Worm (Caenorhabditis elegans) whole organism, late embryonic: ENCODE measurements around the gene Y54G9A.7.

ENCODE experiments used
- ama-1 ChIP-seq: fragments of 150-350 bp; optimal IDR thresholded peaks from 2 replicates; lab custom pipeline; 2014
- ceh-34 ChIP-seq: sonication (generic microtip); optimal IDR thresholded peaks from 2 replicates; lab custom pipeline; 2016; ENCODE audit warnings: mild to moderate bottlenecking, missing genetic modification characterization, missing compliant biosample characterization
- ceh-45 ChIP-seq: fragments of 200-800 bp; sonication (Bioruptor generic); IDR thresholded peaks from 2 replicates; pipeline ENCODE4 v1.3.6; 2022; ENCODE audit warnings: missing genetic modification reagents, missing genetic modification characterization, missing compliant biosample characterization
- elt-2 ChIP-seq: sonication (generic microtip); optimal IDR thresholded peaks from 2 replicates; lab custom pipeline; 2016; ENCODE audit warnings: missing genetic modification reagents, missing genetic modification characterization, missing compliant biosample characterization
- fkh-10 ChIP-seq: fragments of 150-350 bp; optimal IDR thresholded peaks from 2 replicates; lab custom pipeline; 2014; ENCODE audit warnings: missing biosample characterization, missing genetic modification reagents, missing genetic modification characterization
- hlh-30 ChIP-seq: sonication (generic microtip); optimal IDR thresholded peaks from 2 replicates; lab custom pipeline; 2017; ENCODE audit warnings: antibody characterized with exemption, missing genetic modification characterization, missing compliant biosample characterization; ENCODE audit not compliant: insufficient read depth
- nhr-11 ChIP-seq: fragments of 150-350 bp; optimal IDR thresholded peaks from 2 replicates; lab custom pipeline; 2014; ENCODE audit warnings: missing biosample characterization, missing genetic modification characterization
- nhr-232 ChIP-seq: sonication (generic microtip); optimal IDR thresholded peaks from 2 replicates; lab custom pipeline; 2016; ENCODE audit warnings: missing genetic modification characterization, missing compliant biosample characterization
- sox-4 ChIP-seq: sonication (generic microtip); optimal IDR thresholded peaks from 2 replicates; lab custom pipeline; 2017; ENCODE audit warnings: mild to moderate bottlenecking, missing genetic modification characterization, inconsistent platforms, missing compliant biosample characterization
- ttx-3 ChIP-seq: sonication (generic microtip); optimal IDR thresholded peaks from 2 replicates; lab custom pipeline; 2016; ENCODE audit warnings: missing genetic modification reagents, missing genetic modification characterization, missing compliant biosample characterization
- unc-55 ChIP-seq: sonication (generic microtip); optimal IDR thresholded peaks from 2 replicates; lab custom pipeline; 2017; ENCODE audit warnings: missing biosample characterization, missing genetic modification reagents, missing genetic modification characterization

ce11 chrII:13697691-13698090 lies 27.9 kb downstream of the Y54G9A.7 start:
- TF ChIP-seq nhr-232 (tag; lab: Kevin White, UChicago) (no peak), sox-4 (tag; lab: Kevin White, UChicago) (no peak), ama-1 (lab: Kevin White, UChicago) (no peak), hlh-30 (tag; lab: Kevin White, UChicago) (no peak), ceh-45 (GFP tag; lab: Robert Waterston, UW) (no peak), unc-55 (no peak), nhr-11 (tag; lab: Kevin White, UChicago) (no peak), elt-2 (no peak), fkh-10 (GFP tag; lab: Kevin White, UChicago) (no peak), ceh-34 (tag; lab: Kevin White, UChicago) (no peak), ttx-3 (tag; lab: Kevin White, UChicago) (no peak)
